Worm (Caenorhabditis elegans): Measurements from ENCODE around the gene Y50D7A.1.

- no peak for TF ChIP-seq elt-3 (tag; optimal IDR thresholded peaks at IDR 0.05)
- TF ChIP-seq ama-1 (optimal IDR thresholded peaks at IDR 0.05) = no peak
- TF ChIP-seq blmp-1 (tag; optimal IDR thresholded peaks at IDR 0.05; ENCODE audit: insufficient read depth) = no peak
- no peak for TF ChIP-seq zag-1 (tag; optimal IDR thresholded peaks at IDR 0.05)
- no peak for TF ChIP-seq dmd-4 (tag; optimal IDR thresholded peaks at IDR 0.05)
- TF ChIP-seq snpc-4 (tag; optimal IDR thresholded peaks at IDR 0.05) = no peak
- no peak for TF ChIP-seq aly-2 (tag; optimal IDR thresholded peaks at IDR 0.05)
- TF ChIP-seq fos-1 (tag; optimal IDR thresholded peaks at IDR 0.05) = no peak
These were observed 6.0 kb downstream of the Y50D7A.1 start, which contains the start of gene ads-1 for ce11 chrIII:298456-298855.

All from whole organism, L2 larva.